Fruit fly (Drosophila melanogaster) Kc167 (cell line): Measurements from ENCODE around the gene CG9259.

ENCODE experiments used
- h ChIP-seq: fragments of >200 bp; optimal IDR thresholded peaks from 3 replicates; lab custom pipeline; 2018; ENCODE audit warnings: missing external identifiers
- insv ChIP-seq: fragments of >200 bp; optimal IDR thresholded peaks from 3 replicates; lab custom pipeline; 2018; ENCODE audit warnings: missing external identifiers
- ttk ChIP-seq: sonication (Bioruptor generic); optimal IDR thresholded peaks from 2 replicates; lab custom pipeline; 2017; ENCODE audit warnings: missing external identifiers

- TF ChIP-seq ttk (no peak), h (no peak), insv (lab: Kevin White, UChicago) (no peak)
Observed at dm6 chr2L:21097850-21098249, 8.7 kb downstream of the CG9259 start.
